Fruit fly (Drosophila melanogaster): Measurements from ENCODE around the gene spdi.

The spdi gene

dm6 chrX:621132-621555, 1.1 kb upstream of the spdi start, which contains the start of the genes CG13365 and Vsp37A (continued):
- TF ChIP-seq Dbx (GFP tag; IDR thresholded peaks at IDR 0.05) (0 out of 3 replicates have a peak, but pooled peaks have one; percentile 40), CG11696 (GFP tag; IDR thresholded peaks at IDR 0.05) (no peak), Scr (GFP tag; IDR thresholded peaks at IDR 0.05; ENCODE audit: partially characterized antibody) (no peak), gsb (GFP tag; IDR thresholded peaks at IDR 0.05) (no peak), kni (GFP tag; optimal IDR thresholded peaks at IDR 0.05) (peak; percentile 84), D (optimal IDR thresholded peaks at IDR 0.05) (no peak), D (GFP tag; optimal IDR thresholded peaks at IDR 0.05) (peak; percentile 11), ci (GFP tag; IDR thresholded peaks at IDR 0.05) (peak; percentile 66; the same call in 2 of the 3 replicates), CG8388 (GFP tag; optimal IDR thresholded peaks at IDR 0.05) (peak; percentile 20), Hr51 (GFP tag; optimal IDR thresholded peaks at IDR 0.05) (peak; percentile 31 to 48), CG11456 (GFP tag; IDR thresholded peaks at IDR 0.05) (0 out of 3 replicates have a peak, but pooled peaks have one; percentile 46), Ets97D (GFP tag; optimal IDR thresholded peaks at IDR 0.05) (peak; percentile 47), pzg (GFP tag; optimal IDR thresholded peaks at IDR 0.05) (peak; percentile 50), trem (tag; optimal IDR thresholded peaks at IDR 0.05) (peak; percentile 61), CG1832 (GFP tag; optimal IDR thresholded peaks at IDR 0.05) (no peak), danr (GFP tag; IDR thresholded peaks at IDR 0.05) (no peak), MBD-R2 (GFP tag; IDR thresholded peaks at IDR 0.05) (peak; percentile 58), run (tag; optimal IDR thresholded peaks at IDR 0.05) (no peak), yki (optimal IDR thresholded peaks at IDR 0.05) (no peak), CG3407 (GFP tag; optimal IDR thresholded peaks at IDR 0.05) (peak; percentile 35), gem (tag; optimal IDR thresholded peaks at IDR 0.05) (peak; percentile 52), chinmo (GFP tag; IDR thresholded peaks at IDR 0.05; ENCODE audit: partially characterized antibody) (0 out of 4 replicates have a peak, but pooled peaks have one; percentile 28), HLH3B (GFP tag; IDR thresholded peaks at IDR 0.05) (no peak), gro (GFP tag; optimal IDR thresholded peaks at IDR 0.05) (no peak), Myb (GFP tag; optimal IDR thresholded peaks at IDR 0.05) (peak; percentile 66), CG2120 (GFP tag; optimal IDR thresholded peaks at IDR 0.05) (peak; percentile 62), CG32532 (GFP tag; IDR thresholded peaks at IDR 0.05) (peak; percentile 35; the same call in 1 of the 2 replicates), pum (GFP tag; optimal IDR thresholded peaks at IDR 0.05) (peak; percentile 37), CG8290 (GFP tag; optimal IDR thresholded peaks at IDR 0.05) (peak; percentile 9), CG8290 (tag; optimal IDR thresholded peaks at IDR 0.05) (peak in 1 of 2 experiments; percentile 29), rib (GFP tag; IDR thresholded peaks at IDR 0.05) (no peak), fd96Cb (tag; optimal IDR thresholded peaks at IDR 0.05) (no peak), pnt (GFP tag; optimal IDR thresholded peaks at IDR 0.05) (peak; percentile 36), CG11560 (tag; IDR thresholded peaks at IDR 0.05) (no peak), lilli (GFP tag; optimal IDR thresholded peaks at IDR 0.05) (peak; percentile 63), bigmax (GFP tag; optimal IDR thresholded peaks at IDR 0.05) (no peak), dimm (GFP tag; IDR thresholded peaks at IDR 0.05) (no peak), CG6854 (GFP tag; optimal IDR thresholded peaks at IDR 0.05) (no peak), HLH4C (GFP tag; IDR thresholded peaks at IDR 0.05; ENCODE audit: partially characterized antibody) (no peak), zen (tag; optimal IDR thresholded peaks at IDR 0.05) (peak; percentile 23), da (GFP tag; optimal IDR thresholded peaks at IDR 0.05) (peak; percentile 38), CoRest (tag; optimal IDR thresholded peaks at IDR 0.05) (peak; percentile 75), CG15601 (tag; optimal IDR thresholded peaks at IDR 0.05) (peak; percentile 38), Aef1 (GFP tag; IDR thresholded peaks at IDR 0.05) (no peak), gfzf (GFP tag; optimal IDR thresholded peaks at IDR 0.05) (peak; percentile 54), CG12155 (GFP tag; optimal IDR thresholded peaks at IDR 0.05) (peak; percentile 41), bab2 (GFP tag; optimal IDR thresholded peaks at IDR 0.05) (peak; percentile 64), B-H2 (GFP tag; optimal IDR thresholded peaks at IDR 0.05) (peak; percentile 41), cas (GFP tag; IDR thresholded peaks at IDR 0.05) (no peak), dmrt99B (tag; optimal IDR thresholded peaks at IDR 0.05) (no peak), Jarid2 (GFP tag; optimal IDR thresholded peaks at IDR 0.05) (no peak), CG16863 (GFP tag; optimal IDR thresholded peaks at IDR 0.05) (peak; percentile 47)
